Fruit fly (Drosophila melanogaster) whole organism, embryonic: Measurements from ENCODE around the gene Osi19.
A peak's percentile ranks its signal among the peaks of the same experiment; 100 is the strongest.

Experiments used
- Atf3 ChIP-seq: fragments of 200-800 bp; sonication (Bioruptor generic); optimal IDR thresholded peaks from 3 replicates; lab custom pipeline; 2016; ENCODE audit warnings: missing biosample characterization, missing genetic modification characterization
- Bdp1 ChIP-seq: fragments of 200-800 bp; sonication (Bioruptor generic); optimal IDR thresholded peaks from 3 replicates; lab custom pipeline; 2016; ENCODE audit warnings: missing biosample characterization, missing genetic modification characterization
- CG11504 ChIP-seq: fragments of 200-800 bp; sonication (Bioruptor generic); optimal IDR thresholded peaks from 3 replicates; lab custom pipeline; 2019; ENCODE audit warnings: missing biosample characterization, mild to moderate bottlenecking, missing genetic modification characterization, moderate library complexity
- CG12104 ChIP-seq: fragments of 200-800 bp; sonication (Bioruptor generic); optimal IDR thresholded peaks from 3 replicates; lab custom pipeline; 2016; ENCODE audit warnings: missing biosample characterization, missing genetic modification characterization
- CG1233 ChIP-seq: fragments of 200-800 bp; sonication (Bioruptor generic); optimal IDR thresholded peaks from 4 replicates; lab custom pipeline; 2018; ENCODE audit warnings: missing biosample characterization, mild to moderate bottlenecking, missing genetic modification characterization
- CG12769 ChIP-seq: fragments of 200-800 bp; sonication (Bioruptor generic); optimal IDR thresholded peaks from 2 replicates; lab custom pipeline; 2019; ENCODE audit warnings: missing biosample characterization, mild to moderate bottlenecking, missing genetic modification characterization, moderate library complexity
- CG13287 ChIP-seq: fragments of 200-800 bp; sonication (Bioruptor generic); IDR thresholded peaks from 2 replicates; pipeline ENCODE4 v1.3.6; 2022; ENCODE audit warnings: missing biosample characterization, missing genetic modification characterization; ENCODE audit not compliant: partially characterized antibody
- CG13424 ChIP-seq: fragments of 200-800 bp; sonication (Bioruptor generic); optimal IDR thresholded peaks from 2 replicates; lab custom pipeline; 2019; ENCODE audit warnings: missing biosample characterization, mild to moderate bottlenecking, missing genetic modification characterization, moderate library complexity
- CG15269 ChIP-seq: fragments of 200-800 bp; sonication (Bioruptor generic); optimal IDR thresholded peaks from 2 replicates; lab custom pipeline; 2018; ENCODE audit warnings: missing biosample characterization, mild to moderate bottlenecking, missing genetic modification characterization, moderate library complexity
- CG15479 ChIP-seq: fragments of 200-800 bp; sonication (Bioruptor generic); optimal IDR thresholded peaks from 3 replicates; lab custom pipeline; 2019; ENCODE audit warnings: missing biosample characterization, mild to moderate bottlenecking, missing genetic modification characterization, moderate library complexity
- CG1602 ChIP-seq: fragments of 200-800 bp; sonication (Bioruptor generic); optimal IDR thresholded peaks from 3 replicates; lab custom pipeline; 2016; ENCODE audit warnings: missing biosample characterization, missing genetic modification characterization
- CG17359 ChIP-seq: fragments of 200-800 bp; sonication (Bioruptor generic); optimal IDR thresholded peaks from 3 replicates; lab custom pipeline; 2018; ENCODE audit warnings: missing biosample characterization, mild to moderate bottlenecking, missing genetic modification characterization, moderate library complexity
- CG17912 ChIP-seq: fragments of 200-800 bp; sonication (Bioruptor generic); optimal IDR thresholded peaks from 2 replicates; lab custom pipeline; 2018; ENCODE audit warnings: missing biosample characterization, mild to moderate bottlenecking, missing genetic modification characterization
- CG1832 ChIP-seq: fragments of 200-800 bp; sonication (Bioruptor generic); optimal IDR thresholded peaks from 2 replicates; lab custom pipeline; 2017; ENCODE audit warnings: missing biosample characterization, mild to moderate bottlenecking, missing genetic modification characterization, inconsistent platforms
- CG30431 ChIP-seq: fragments of 200-800 bp; sonication (Bioruptor generic); optimal IDR thresholded peaks from 2 replicates; lab custom pipeline; 2017; ENCODE audit warnings: missing biosample characterization, missing genetic modification characterization
- CG34224 ChIP-seq: fragments of 200-800 bp; sonication (Bioruptor generic); IDR thresholded peaks from 3 replicates; pipeline ENCODE4 v1.3.6; 2022; ENCODE audit warnings: missing biosample characterization, missing genetic modification characterization; ENCODE audit not compliant: partially characterized antibody
- CG4424 ChIP-seq: fragments of 200-800 bp; sonication (Bioruptor generic); optimal IDR thresholded peaks from 3 replicates; lab custom pipeline; 2016; ENCODE audit warnings: missing biosample characterization, missing genetic modification characterization
- CG9437 ChIP-seq: fragments of 200-800 bp; sonication (Bioruptor generic); optimal IDR thresholded peaks from 2 replicates; lab custom pipeline; 2018; ENCODE audit warnings: missing biosample characterization, mild to moderate bottlenecking, missing genetic modification characterization
- CHES-1-like ChIP-seq: fragments of 200-800 bp; sonication (Bioruptor generic); optimal IDR thresholded peaks from 2 replicates; lab custom pipeline; 2016; ENCODE audit warnings: missing biosample characterization, missing genetic modification characterization
- Dll ChIP-seq: fragments of 200-800 bp; sonication (Bioruptor generic); IDR thresholded peaks from 4 replicates; pipeline ENCODE4 v1.3.6; 2022; ENCODE audit warnings: missing biosample characterization, missing genetic modification characterization; ENCODE audit not compliant: partially characterized antibody
- Doc2 ChIP-seq: fragments of 200-800 bp; sonication (Bioruptor generic); IDR thresholded peaks from 2 replicates; pipeline ENCODE4 v1.3.6; 2022; ENCODE audit warnings: missing biosample characterization, missing genetic modification characterization
- HLH4C ChIP-seq: fragments of 200-800 bp; sonication (Bioruptor generic); IDR thresholded peaks from 3 replicates; pipeline ENCODE4 v1.3.6; 2022; ENCODE audit warnings: missing biosample characterization, missing genetic modification characterization; ENCODE audit not compliant: partially characterized antibody
- MESR4 ChIP-seq: fragments of 200-800 bp; sonication (Bioruptor generic); optimal IDR thresholded peaks from 2 replicates; lab custom pipeline; 2018; ENCODE audit warnings: missing biosample characterization, mild to moderate bottlenecking, missing genetic modification characterization, moderate library complexity
- Myb ChIP-seq: fragments of 200-800 bp; sonication (Bioruptor generic); optimal IDR thresholded peaks from 2 replicates; lab custom pipeline; 2016; ENCODE audit warnings: missing biosample characterization, missing genetic modification characterization
- Ravus ChIP-seq: fragments of 200-800 bp; sonication (Bioruptor generic); IDR thresholded peaks from 2 replicates; pipeline ENCODE4 v1.3.6; 2022; ENCODE audit warnings: missing biosample characterization, missing genetic modification characterization
- Ssrp ChIP-seq: fragments of 200-800 bp; sonication (Bioruptor generic); optimal IDR thresholded peaks from 2 replicates; lab custom pipeline; 2018; ENCODE audit warnings: missing biosample characterization, mild to moderate bottlenecking, missing genetic modification characterization, moderate library complexity
- Taf1 ChIP-seq: fragments of 200-800 bp; sonication (Bioruptor generic); IDR thresholded peaks from 2 replicates; pipeline ENCODE4 v1.3.6; 2022; ENCODE audit warnings: missing biosample characterization, missing genetic modification characterization
- Usf ChIP-seq: fragments of 200-800 bp; sonication (Bioruptor generic); optimal IDR thresholded peaks from 2 replicates; lab custom pipeline; 2017; ENCODE audit warnings: missing genotype, missing biosample characterization, missing genetic modification characterization
- Vsx1 ChIP-seq: fragments of 200-800 bp; sonication (Bioruptor generic); optimal IDR thresholded peaks from 2 replicates; lab custom pipeline; 2017; ENCODE audit warnings: missing biosample characterization, mild to moderate bottlenecking, missing genetic modification characterization, missing genetic modification reagents
- YL-1 ChIP-seq: fragments of 200-800 bp; sonication (Bioruptor generic); optimal IDR thresholded peaks from 3 replicates; lab custom pipeline; 2017; ENCODE audit warnings: missing biosample characterization, mild to moderate bottlenecking, missing genetic modification characterization
- abd-A ChIP-seq: fragments of 200-800 bp; sonication (Bioruptor generic); optimal IDR thresholded peaks from 3 replicates; lab custom pipeline; 2019; ENCODE audit warnings: missing biosample characterization, mild to moderate bottlenecking, missing genetic modification characterization, moderate library complexity
- ap ChIP-seq: fragments of 200-800 bp; sonication (Bioruptor generic); IDR thresholded peaks from 2 replicates; pipeline ENCODE4 v1.3.6; 2022; ENCODE audit warnings: missing biosample characterization, missing genetic modification characterization
- bowl ChIP-seq: fragments of 200-800 bp; sonication (Bioruptor generic); IDR thresholded peaks from 2 replicates; pipeline ENCODE4 v1.3.6; 2022; ENCODE audit warnings: missing biosample characterization, missing genetic modification characterization
- fu2 ChIP-seq: fragments of 200-800 bp; sonication (Bioruptor generic); optimal IDR thresholded peaks from 2 replicates; lab custom pipeline; 2016; ENCODE audit warnings: missing biosample characterization, missing genetic modification characterization
- gfzf ChIP-seq: fragments of 200-800 bp; sonication (Bioruptor generic); optimal IDR thresholded peaks from 2 replicates; lab custom pipeline; 2016; ENCODE audit warnings: missing biosample characterization, mild to moderate bottlenecking, missing genetic modification characterization, moderate library complexity
- inv ChIP-seq: fragments of 200-800 bp; sonication (Bioruptor generic); IDR thresholded peaks from 2 replicates; pipeline ENCODE4 v1.3.6; 2022; ENCODE audit warnings: missing biosample characterization, missing genetic modification characterization; ENCODE audit not compliant: partially characterized antibody
- jigr1 ChIP-seq: fragments of 200-800 bp; sonication (Bioruptor generic); IDR thresholded peaks from 3 replicates; pipeline ENCODE4 v1.3.6; 2022; ENCODE audit warnings: missing biosample characterization, missing genetic modification characterization
- jumu ChIP-seq: fragments of 200-800 bp; sonication (Bioruptor generic); optimal IDR thresholded peaks from 3 replicates; lab custom pipeline; 2016; ENCODE audit warnings: missing biosample characterization, missing genetic modification characterization
- nmo ChIP-seq: fragments of 200-800 bp; sonication (Bioruptor generic); optimal IDR thresholded peaks from 2 replicates; lab custom pipeline; 2018; ENCODE audit warnings: missing biosample characterization, mild to moderate bottlenecking, missing genetic modification characterization, moderate library complexity
- nom ChIP-seq: fragments of 200-800 bp; sonication (Bioruptor generic); optimal IDR thresholded peaks from 2 replicates; lab custom pipeline; 2017; ENCODE audit warnings: missing biosample characterization, missing genetic modification characterization, mild to moderate bottlenecking, moderate library complexity, missing genetic modification reagents
- pho ChIP-seq: fragments of 200-800 bp; sonication (Bioruptor generic); optimal IDR thresholded peaks from 2 replicates; lab custom pipeline; 2016; ENCODE audit warnings: missing biosample characterization, missing genetic modification characterization
- pnt ChIP-seq: fragments of 200-800 bp; sonication (Bioruptor generic); optimal IDR thresholded peaks from 3 replicates; lab custom pipeline; 2016; ENCODE audit warnings: missing biosample characterization, missing genetic modification characterization
- prd ChIP-seq, 3 experiments: fragments of >200 bp in 2 of 3; fragments of 200-800 bp in 1 of 3; sonication (Bioruptor generic) in 1 of 3; optimal IDR thresholded peaks in 2 of 3; IDR thresholded peaks in 1 of 3; 2 replicates in 2 of 3; 3 replicates in 1 of 3; pipeline versions ENCODE4 v1.3.6 to Lab custom; 2017 to 2022; ENCODE audit warnings: missing biosample characterization in 1 of 3, missing genetic modification characterization in 1 of 3
- psq ChIP-seq: fragments of 200-800 bp; sonication (Bioruptor generic); optimal IDR thresholded peaks from 2 replicates; lab custom pipeline; 2017; ENCODE audit warnings: missing biosample characterization, missing genetic modification characterization
- row ChIP-seq: fragments of 200-800 bp; sonication (Bioruptor generic); IDR thresholded peaks from 3 replicates; pipeline ENCODE4 v1.3.6; 2022; ENCODE audit warnings: missing biosample characterization, missing genetic modification characterization
- tna ChIP-seq: fragments of 200-800 bp; sonication (Bioruptor generic); IDR thresholded peaks from 2 replicates; pipeline ENCODE4 v1.3.6; 2022; ENCODE audit warnings: missing biosample characterization, missing genetic modification characterization; ENCODE audit not compliant: partially characterized antibody
- vfl ChIP-seq: fragments of 200-800 bp; sonication (Bioruptor generic); optimal IDR thresholded peaks from 2 replicates; lab custom pipeline; 2016; ENCODE audit warnings: missing biosample characterization, missing genetic modification characterization
- vnd ChIP-seq: fragments of 200-800 bp; sonication (Bioruptor generic); IDR thresholded peaks from 3 replicates; pipeline ENCODE4 v1.3.6; 2022; ENCODE audit warnings: missing biosample characterization, missing genetic modification characterization; ENCODE audit not compliant: partially characterized antibody

Gene Osi19

DNA sequence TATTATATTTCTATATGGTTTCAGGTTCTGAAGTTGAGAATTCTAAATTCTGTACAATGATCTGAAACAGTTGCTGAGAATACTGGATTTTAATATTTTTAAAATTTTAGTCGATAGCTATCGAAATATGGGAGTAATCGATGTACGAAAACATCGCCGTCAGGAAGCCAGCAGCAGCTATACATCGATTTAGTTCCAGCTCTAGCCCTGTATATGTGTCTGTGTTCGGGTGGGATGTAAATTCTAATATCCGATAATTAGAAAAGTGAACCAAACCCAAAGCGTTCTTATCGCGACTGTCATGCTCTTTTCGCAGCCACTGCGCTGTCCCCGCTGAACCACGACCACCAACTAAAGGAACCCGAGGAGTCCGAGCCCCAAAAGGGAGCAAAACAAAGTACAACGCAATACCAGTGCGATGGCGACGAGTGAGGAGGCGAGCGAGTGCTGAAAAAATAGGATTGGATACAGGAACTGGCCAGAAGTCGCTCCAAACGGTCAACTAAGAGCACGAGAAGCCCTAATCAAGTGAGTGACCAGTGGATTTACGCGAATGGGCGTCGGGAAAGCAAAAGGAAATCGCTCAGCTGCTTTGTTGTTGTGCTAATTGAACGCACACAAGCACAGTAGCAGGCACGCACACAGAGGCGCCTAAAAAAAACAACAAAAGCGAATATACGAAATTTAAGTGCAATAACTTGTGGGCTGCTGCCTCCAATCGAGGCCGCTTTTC lies 47.7 kb downstream of the Osi19 start, which contains the start of gene gzl:
gzl (plus strand) TSS at position 182 of the 733 bp plus-strand sequence.
- TF ChIP-seq Doc2 (GFP tag; lab: Robert Waterston, UW): no peak
- peak; percentile 96 for TF ChIP-seq inv
- TF ChIP-seq CG12104 (GFP tag; lab: Kevin White, UChicago): no peak
- TF ChIP-seq Vsx1 (GFP tag; lab: Kevin White, UChicago): no peak
- TF ChIP-seq Usf: no peak
- no peak for TF ChIP-seq Bdp1 (GFP tag; lab: Kevin White, UChicago)
- TF ChIP-seq CG34224 (GFP tag; lab: Robert Waterston, UW): peak; percentile 96
- peak; percentile 18 for TF ChIP-seq nom (GFP tag; lab: Kevin White, UChicago)
- no peak for TF ChIP-seq ap (GFP tag; lab: Robert Waterston, UW)
- peak; percentile 96 for TF ChIP-seq vnd (GFP tag; lab: Robert Waterston, UW)
- no peak for TF ChIP-seq pnt (GFP tag; lab: Kevin White, UChicago)
- no peak for TF ChIP-seq CG4424 (GFP tag; lab: Kevin White, UChicago)
- peak; percentile 72 for TF ChIP-seq YL-1 (GFP tag; lab: Kevin White, UChicago)
- no peak for TF ChIP-seq psq (GFP tag; lab: Kevin White, UChicago)
- TF ChIP-seq CG1832: no peak
- TF ChIP-seq jumu: no peak
- TF ChIP-seq fu2 (GFP tag; lab: Kevin White, UChicago): no peak
- TF ChIP-seq CG17359 (tag; lab: Kevin White, UChicago): no peak
- TF ChIP-seq CG13287: peak; percentile 97
- no peak for TF ChIP-seq CG1602 (GFP tag; lab: Kevin White, UChicago)
- TF ChIP-seq bowl (GFP tag; lab: Robert Waterston, UW): no peak
- TF ChIP-seq CG1233 (GFP tag; lab: Kevin White, UChicago): no peak
- TF ChIP-seq pho: peak; percentile 9
- no peak for TF ChIP-seq CG12769 (tag; lab: Kevin White, UChicago)
- no peak for TF ChIP-seq Taf1 (GFP tag; lab: Robert Waterston, UW)
- peak; percentile 94 for TF ChIP-seq Dll (GFP tag; lab: Robert Waterston, UW)
- peak; percentile 31 for TF ChIP-seq gfzf (GFP tag; lab: Kevin White, UChicago)
- no peak for TF ChIP-seq abd-A (tag; lab: Kevin White, UChicago)
- TF ChIP-seq Atf3 (GFP tag; lab: Kevin White, UChicago): no peak
- TF ChIP-seq Ravus (GFP tag; lab: Robert Waterston, UW): no peak
- TF ChIP-seq CG17912 (GFP tag; lab: Kevin White, UChicago): peak; percentile 1
- TF ChIP-seq jigr1: no peak
- peak; percentile 36 for TF ChIP-seq CG15479
- TF ChIP-seq HLH4C (GFP tag; lab: Robert Waterston, UW): peak; percentile 96
- TF ChIP-seq nmo (GFP tag; lab: Kevin White, UChicago): peak; percentile 28
- peak; percentile 77 for TF ChIP-seq Myb
- peak; percentile 97 for TF ChIP-seq tna (GFP tag; lab: Robert Waterston, UW)
- TF ChIP-seq MESR4 (GFP tag; lab: Kevin White, UChicago): peak; percentile 74
- TF ChIP-seq CG13424: no peak
- no peak for TF ChIP-seq CG30431 (GFP tag; lab: Kevin White, UChicago)
- TF ChIP-seq CG15269 (tag; lab: Kevin White, UChicago): no peak
- no peak for TF ChIP-seq Ssrp (tag; lab: Kevin White, UChicago)
- no peak for TF ChIP-seq vfl (GFP tag; lab: Kevin White, UChicago)
- peak; percentile 42 for TF ChIP-seq CHES-1-like (GFP tag; lab: Kevin White, UChicago)
- no peak for TF ChIP-seq CG11504 (tag; lab: Kevin White, UChicago)
- TF ChIP-seq row (GFP tag; lab: Robert Waterston, UW): peak; percentile 42; the same call in 1 of the 3 replicates
- TF ChIP-seq prd (optimal IDR thresholded peaks at IDR 0.05; lab: Kevin White, UChicago): no peak
- no peak for TF ChIP-seq prd (GFP tag; IDR thresholded peaks at IDR 0.05; lab: Robert Waterston, UW)
- TF ChIP-seq CG9437: no peak
